Worm (Caenorhabditis elegans) whole organism, L4 larva: Measurements from ENCODE around the gene col-184.

Experiments
- D1046.2 ChIP-seq: fragments of 200-800 bp; sonication (Bioruptor generic); IDR thresholded peaks from 2 replicates; pipeline ENCODE4 v1.3.6; 2022; ENCODE audit warnings: missing genetic modification characterization, missing compliant biosample characterization
- F37D6.2 ChIP-seq: sonication (generic microtip); optimal IDR thresholded peaks from 2 replicates; lab custom pipeline; 2016; ENCODE audit warnings: mild to moderate bottlenecking, missing genetic modification characterization, missing compliant biosample characterization
- F44E2.7 ChIP-seq: fragments of 200-800 bp; sonication (Bioruptor generic); IDR thresholded peaks from 2 replicates; pipeline ENCODE4 v2.1.2; 2022; ENCODE audit warnings: missing genetic modification characterization, missing compliant biosample characterization
- Y105C5A.15 ChIP-seq: fragments of 200-800 bp; sonication (Bioruptor generic); IDR thresholded peaks from 2 replicates; pipeline ENCODE4 v1.3.6; 2022; ENCODE audit warnings: missing genetic modification characterization, missing compliant biosample characterization
- Y5F2A.4 ChIP-seq: fragments of 200-800 bp; sonication (Bioruptor generic); optimal IDR thresholded peaks from 2 replicates; lab custom pipeline; 2018; ENCODE audit warnings: mild to moderate bottlenecking, missing genetic modification characterization, missing compliant biosample characterization
- Y75B8A.6 ChIP-seq: fragments of 200-800 bp; sonication (Bioruptor generic); IDR thresholded peaks from 2 replicates; pipeline ENCODE4 v1.3.6; 2022; ENCODE audit warnings: missing genetic modification reagents, missing genetic modification characterization, missing compliant biosample characterization
- aha-1 ChIP-seq: fragments of 150-350 bp; peaks from one replicate; lab custom pipeline; 2014; ENCODE audit warnings: missing biosample characterization, missing genetic modification characterization
- ceh-20 ChIP-seq: fragments of 200-800 bp; sonication (Bioruptor generic); IDR thresholded peaks from 2 replicates; pipeline ENCODE4 v1.3.6; 2022; ENCODE audit warnings: missing genetic modification reagents, missing genetic modification characterization, missing compliant biosample characterization
- ceh-44 ChIP-seq: fragments of 200-800 bp; sonication (Bioruptor generic); IDR thresholded peaks from 2 replicates; pipeline ENCODE4 v1.3.6; 2022; ENCODE audit warnings: missing genetic modification reagents, missing genetic modification characterization, missing compliant biosample characterization
- ceh-82 ChIP-seq: sonication (generic microtip); optimal IDR thresholded peaks from 2 replicates; lab custom pipeline; 2017; ENCODE audit warnings: missing biosample characterization, missing genetic modification characterization
- ces-1 ChIP-seq: fragments of 150-350 bp; sonication (generic microtip); optimal IDR thresholded peaks from 4 replicates; lab custom pipeline; 2014; ENCODE audit warnings: missing biosample characterization, missing genetic modification reagents, missing genetic modification characterization
- cey-2 ChIP-seq: sonication (generic microtip); optimal IDR thresholded peaks from 3 replicates; lab custom pipeline; 2017; ENCODE audit warnings: missing genetic modification characterization, mild to moderate bottlenecking, missing compliant biosample characterization, antibody characterized with exemption, borderline replicate concordance; ENCODE audit not compliant: insufficient read depth
- ctbp-1 ChIP-seq: fragments of 200-800 bp; sonication (Bioruptor generic); IDR thresholded peaks from 2 replicates; pipeline ENCODE4 v1.3.6; 2022; ENCODE audit warnings: missing genetic modification reagents, missing genetic modification characterization, missing compliant biosample characterization
- daf-16 ChIP-seq, 3 experiments: sonication (generic microtip); optimal IDR thresholded peaks; 2 replicates each; lab custom pipeline; 2016 to 2017; ENCODE audit warnings: missing genetic modification characterization in 3 of 3, missing genetic modification reagents in 3 of 3, mild to moderate bottlenecking in 2 of 3, missing compliant biosample characterization in 2 of 3, missing biosample characterization in 1 of 3, moderate library complexity in 1 of 3
- dmd-6 ChIP-seq: fragments of 200-800 bp; sonication (Bioruptor generic); IDR thresholded peaks from 2 replicates; pipeline ENCODE4 v1.3.6; 2022; ENCODE audit warnings: missing genetic modification reagents, missing genetic modification characterization, missing compliant biosample characterization
- dmd-8 ChIP-seq: fragments of 200-800 bp; sonication (Bioruptor generic); IDR thresholded peaks from 2 replicates; pipeline ENCODE4 v1.3.6; 2022; ENCODE audit warnings: missing genetic modification characterization, missing compliant biosample characterization
- dpl-1 ChIP-seq: fragments of 150-350 bp; optimal IDR thresholded peaks from 2 replicates; lab custom pipeline; 2014; ENCODE audit warnings: missing biosample characterization, missing genetic modification reagents, missing genetic modification characterization
- duxl-1 ChIP-seq: sonication (generic microtip); optimal IDR thresholded peaks from 2 replicates; lab custom pipeline; 2016; ENCODE audit warnings: mild to moderate bottlenecking, missing genetic modification characterization, moderate library complexity, missing compliant biosample characterization; ENCODE audit not compliant: poor library complexity
- dve-1 ChIP-seq: sonication (generic microtip); optimal IDR thresholded peaks from 2 replicates; lab custom pipeline; 2017; ENCODE audit warnings: antibody characterized with exemption, mild to moderate bottlenecking, missing genetic modification characterization, missing compliant biosample characterization; ENCODE audit not compliant: insufficient read depth
- fos-1 ChIP-seq: fragments of 150-350 bp; optimal IDR thresholded peaks from 2 replicates; lab custom pipeline; 2014; ENCODE audit warnings: missing biosample characterization, missing genetic modification characterization
- hlh-30 ChIP-seq: sonication (generic microtip); optimal IDR thresholded peaks from 2 replicates; lab custom pipeline; 2017; ENCODE audit warnings: antibody characterized with exemption, mild to moderate bottlenecking, missing genetic modification characterization, missing compliant biosample characterization; ENCODE audit not compliant: insufficient read depth
- jun-1 ChIP-seq: fragments of 150-350 bp; optimal IDR thresholded peaks from 2 replicates; lab custom pipeline; 2014; ENCODE audit warnings: missing biosample characterization, missing genetic modification reagents, missing genetic modification characterization
- lin-1 ChIP-seq: fragments of 200-800 bp; sonication (Bioruptor generic); IDR thresholded peaks from 2 replicates; pipeline ENCODE4 v1.3.6; 2022; ENCODE audit warnings: missing genetic modification reagents, missing genetic modification characterization, missing compliant biosample characterization
- lin-13 ChIP-seq: fragments of 150-350 bp; optimal IDR thresholded peaks from 2 replicates; lab custom pipeline; 2014; ENCODE audit warnings: missing biosample characterization, missing genetic modification reagents, missing genetic modification characterization
- lir-3 ChIP-seq: sonication (generic microtip); optimal IDR thresholded peaks from 2 replicates; lab custom pipeline; 2016; ENCODE audit warnings: mild to moderate bottlenecking, missing genetic modification characterization, missing compliant biosample characterization
- madf-5 ChIP-seq, 2 experiments: fragments of 200-800 bp; sonication (Bioruptor generic); IDR thresholded peaks; 2 replicates each; pipeline ENCODE4 v1.3.6; 2022; ENCODE audit warnings: missing compliant biosample characterization in 2 of 2, missing genetic modification characterization in 2 of 2
- mdl-1 ChIP-seq, 2 experiments: fragments of 150-350 bp in 1 of 2; sonication (generic microtip) in 1 of 2; optimal IDR thresholded peaks; 2 replicates each; lab custom pipeline; 2014 to 2017; ENCODE audit warnings: missing biosample characterization in 2 of 2, missing genetic modification characterization in 2 of 2
- mep-1 ChIP-seq: fragments of 150-350 bp; sonication (generic microtip); optimal IDR thresholded peaks from 3 replicates; lab custom pipeline; 2014; ENCODE audit warnings: missing biosample characterization, missing genetic modification characterization
- mxl-3 ChIP-seq: fragments of 200-800 bp; sonication (Bioruptor generic); optimal IDR thresholded peaks from 2 replicates; lab custom pipeline; 2018; ENCODE audit warnings: mild to moderate bottlenecking, missing genetic modification characterization, missing compliant biosample characterization
- nhr-102 ChIP-seq: sonication (generic microtip); optimal IDR thresholded peaks from 2 replicates; lab custom pipeline; 2016; ENCODE audit warnings: mild to moderate bottlenecking, missing genetic modification characterization, moderate library complexity, missing compliant biosample characterization
- nhr-237 ChIP-seq: sonication (generic microtip); optimal IDR thresholded peaks from 2 replicates; lab custom pipeline; 2017; ENCODE audit warnings: missing biosample characterization, missing genetic modification characterization
- nhr-42 ChIP-seq: fragments of 200-800 bp; sonication (Bioruptor generic); IDR thresholded peaks from 2 replicates; pipeline ENCODE4 v1.3.6; 2022; ENCODE audit warnings: missing genetic modification characterization, missing compliant biosample characterization
- nhr-48 ChIP-seq: sonication (generic microtip); optimal IDR thresholded peaks from 2 replicates; lab custom pipeline; 2016; ENCODE audit warnings: mild to moderate bottlenecking, missing genetic modification characterization, missing compliant biosample characterization
- nhr-6 ChIP-seq: fragments of 150-350 bp; optimal IDR thresholded peaks from 2 replicates; lab custom pipeline; 2014; ENCODE audit warnings: missing biosample characterization, missing genetic modification characterization
- nhr-76 ChIP-seq: fragments of 150-350 bp; optimal IDR thresholded peaks from 2 replicates; lab custom pipeline; 2014; ENCODE audit warnings: missing biosample characterization, missing genetic modification characterization
- nhr-77 ChIP-seq: fragments of 150-350 bp; optimal IDR thresholded peaks from 2 replicates; lab custom pipeline; 2014; ENCODE audit warnings: missing biosample characterization, missing genetic modification characterization
- pqm-1 ChIP-seq: sonication (generic microtip); optimal IDR thresholded peaks from 2 replicates; lab custom pipeline; 2017; ENCODE audit warnings: missing biosample characterization, missing genetic modification characterization
- sdz-12 ChIP-seq: fragments of 200-800 bp; sonication (Bioruptor generic); optimal IDR thresholded peaks from 2 replicates; lab custom pipeline; 2018; ENCODE audit warnings: mild to moderate bottlenecking, missing genetic modification characterization, missing compliant biosample characterization
- set-16 ChIP-seq: fragments of 200-800 bp; sonication (Bioruptor generic); IDR thresholded peaks from 2 replicates; pipeline ENCODE4 v1.3.6; 2022; ENCODE audit warnings: missing genetic modification reagents, missing genetic modification characterization, missing compliant biosample characterization
- skn-1 ChIP-seq: fragments of 150-350 bp; optimal IDR thresholded peaks from 2 replicates; lab custom pipeline; 2014; ENCODE audit warnings: missing biosample characterization, missing genetic modification characterization
- snpc-4 ChIP-seq: fragments of 150-350 bp; optimal IDR thresholded peaks from 2 replicates; lab custom pipeline; 2014; ENCODE audit warnings: missing biosample characterization, missing genetic modification characterization
- spr-1 ChIP-seq: sonication (generic microtip); optimal IDR thresholded peaks from 2 replicates; lab custom pipeline; 2016; ENCODE audit warnings: mild to moderate bottlenecking, missing genetic modification characterization, missing compliant biosample characterization
- spr-3 ChIP-seq: fragments of 200-800 bp; sonication (Bioruptor generic); optimal IDR thresholded peaks from 2 replicates; lab custom pipeline; 2018; ENCODE audit warnings: mild to moderate bottlenecking, missing genetic modification characterization, missing compliant biosample characterization
- tag-97 ChIP-seq: fragments of 200-800 bp; sonication (Bioruptor generic); IDR thresholded peaks from 2 replicates; pipeline ENCODE4 v1.3.6; 2022; ENCODE audit warnings: missing genetic modification characterization, missing compliant biosample characterization
- unc-130 ChIP-seq: sonication (generic microtip); optimal IDR thresholded peaks from 2 replicates; lab custom pipeline; 2016; ENCODE audit warnings: missing genetic modification reagents, missing genetic modification characterization, missing compliant biosample characterization
- unc-62 ChIP-seq, 3 experiments: fragments of 150-350 bp in 1 of 3; sonication (generic microtip); optimal IDR thresholded peaks in 2 of 3; peaks in 1 of 3; 1 replicate in 1 of 3; 2 replicates in 2 of 3; lab custom pipeline; 2014 to 2017; ENCODE audit warnings: missing biosample characterization in 3 of 3, missing genetic modification characterization in 3 of 3, missing genetic modification reagents in 3 of 3, missing genotype in 1 of 3
- zag-1 ChIP-seq: fragments of 150-350 bp; optimal IDR thresholded peaks from 2 replicates; lab custom pipeline; 2014; ENCODE audit warnings: missing biosample characterization, missing genetic modification characterization
- zfp-2 ChIP-seq: sonication (generic microtip); optimal IDR thresholded peaks from 2 replicates; lab custom pipeline; 2016; ENCODE audit warnings: mild to moderate bottlenecking, missing genetic modification characterization, missing compliant biosample characterization
- zfp-3 ChIP-seq: fragments of 200-800 bp; sonication (Bioruptor generic); conservative IDR thresholded peaks from 2 replicates; pipeline ENCODE4 v1.3.6; 2022; ENCODE audit warnings: missing genetic modification reagents, missing genetic modification characterization, missing compliant biosample characterization
- zip-2 ChIP-seq: fragments of 150-350 bp; optimal IDR thresholded peaks from 2 replicates; lab custom pipeline; 2014; ENCODE audit warnings: missing biosample characterization, missing genetic modification characterization

col-184 gene

ce11 chrX:13514384-13514783, 45.1 kb downstream of the col-184 start (continued):
- no peak for TF ChIP-seq zfp-3 (GFP tag; lab: Robert Waterston, UW)
- TF ChIP-seq nhr-48 (tag; lab: Kevin White, UChicago) = peak; percentile 82
- no peak for TF ChIP-seq D1046.2 (GFP tag; lab: Robert Waterston, UW)
- TF ChIP-seq lin-13 = peak; percentile 76
- peak; percentile 13 for TF ChIP-seq Y5F2A.4 (GFP tag; lab: Kevin White, UChicago)
- peak; percentile 92 for TF ChIP-seq nhr-42 (GFP tag; lab: Robert Waterston, UW)
- peak; percentile 30 for TF ChIP-seq zfp-2 (tag; lab: Kevin White, UChicago)
- TF ChIP-seq dve-1 (tag; lab: Kevin White, UChicago) = peak; percentile 95
- TF ChIP-seq nhr-6 = peak; percentile 75
- TF ChIP-seq pqm-1 (tag; lab: Kevin White, UChicago) = peak; percentile 28
- TF ChIP-seq dpl-1 (GFP tag; lab: Kevin White, UChicago) = peak; percentile 59
- peak; percentile 77; the same call in 1 of the 2 replicates for TF ChIP-seq ctbp-1 (GFP tag; lab: Robert Waterston, UW)
- peak; percentile 34 for TF ChIP-seq nhr-76 (tag; lab: Kevin White, UChicago)
- TF ChIP-seq ceh-82 (tag; lab: Kevin White, UChicago) = no peak
- TF ChIP-seq jun-1 (tag; lab: Kevin White, UChicago) = peak; percentile 90
- no peak for TF ChIP-seq zag-1 (tag; lab: Kevin White, UChicago)
- no peak for TF ChIP-seq tag-97 (GFP tag; lab: Robert Waterston, UW)
- TF ChIP-seq unc-62 (GFP tag; optimal IDR thresholded peaks at IDR 0.05 in 1 of 2; lab: Kevin White, UChicago) = peak in 1 of 2 experiments; percentile 68
- no peak for TF ChIP-seq unc-62 (tag; optimal IDR thresholded peaks at IDR 0.05; lab: Kevin White, UChicago)
- peak; percentile 91 for TF ChIP-seq zip-2
- no peak for TF ChIP-seq dmd-8 (GFP tag; lab: Robert Waterston, UW)
- peak; percentile 61; the same call in 1 of the 2 replicates for TF ChIP-seq ceh-20 (GFP tag; lab: Robert Waterston, UW)
- TF ChIP-seq snpc-4 = no peak
- peak; percentile 92 for TF ChIP-seq aha-1 (tag; lab: Kevin White, UChicago)
- TF ChIP-seq lin-1 (GFP tag; lab: Robert Waterston, UW) = 0 out of 2 replicates have a peak, but pooled peaks have one; percentile 11
- TF ChIP-seq nhr-102 (tag; lab: Kevin White, UChicago) = peak; percentile 97
- TF ChIP-seq skn-1 = no peak
- TF ChIP-seq mdl-1 (tag; optimal IDR thresholded peaks at IDR 0.05; lab: Kevin White, UChicago) = peak; percentile 66 to 73
- no peak for TF ChIP-seq unc-130 (GFP tag; lab: Kevin White, UChicago)
- peak; percentile 97 for TF ChIP-seq duxl-1
- peak; percentile 60 for TF ChIP-seq nhr-237
- TF ChIP-seq fos-1 (tag; lab: Kevin White, UChicago) = no peak
- peak; percentile 34 to 87 for TF ChIP-seq daf-16 (GFP tag; optimal IDR thresholded peaks at IDR 0.05; lab: Kevin White, UChicago)
- peak; percentile 83 for TF ChIP-seq daf-16 (tag; optimal IDR thresholded peaks at IDR 0.05; lab: Kevin White, UChicago)
- peak; percentile 98 for TF ChIP-seq nhr-77 (tag; lab: Kevin White, UChicago)
- no peak for TF ChIP-seq lir-3 (tag; lab: Kevin White, UChicago)
- peak; percentile 96 for TF ChIP-seq F37D6.2 (tag; lab: Kevin White, UChicago)
- peak; percentile 89 for TF ChIP-seq ces-1 (GFP tag; lab: Kevin White, UChicago)
- peak; percentile 98 for TF ChIP-seq mep-1
- no peak for TF ChIP-seq Y75B8A.6
- TF ChIP-seq F44E2.7 (GFP tag; lab: Robert Waterston, UW) = no peak
- peak; percentile 57 for TF ChIP-seq spr-3 (GFP tag; lab: Kevin White, UChicago)
- TF ChIP-seq sdz-12 (GFP tag; lab: Kevin White, UChicago) = no peak
- no peak for TF ChIP-seq Y105C5A.15 (GFP tag; lab: Robert Waterston, UW)
- peak; percentile 83 for TF ChIP-seq dmd-6 (GFP tag; lab: Robert Waterston, UW)
- no peak for TF ChIP-seq cey-2 (tag; lab: Kevin White, UChicago)
- peak in 1 of 2 experiments; percentile 66; a peak in 1 of 4 replicates for TF ChIP-seq madf-5 (GFP tag; IDR thresholded peaks at IDR 0.05; lab: Robert Waterston, UW)
- TF ChIP-seq mxl-3 = peak; percentile 63
- no peak for TF ChIP-seq ceh-44 (GFP tag; lab: Robert Waterston, UW)
- peak; percentile 82 for TF ChIP-seq spr-1 (tag; lab: Kevin White, UChicago)
- peak; percentile 81 for TF ChIP-seq hlh-30 (tag; lab: Kevin White, UChicago)
- TF ChIP-seq set-16 (GFP tag; lab: Robert Waterston, UW) = no peak
